Worm (Caenorhabditis elegans): ENCODE results near the gene sre-56.

ce11 chrII:12353104-12353503 lies 28.8 kb downstream of the sre-56 start:
- no peak for TF ChIP-seq mab-5 (tag; optimal IDR thresholded peaks at IDR 0.05)
- TF ChIP-seq lsy-2 (tag; optimal IDR thresholded peaks at IDR 0.05) = no peak
- no peak for TF ChIP-seq tbx-8 (GFP tag; optimal IDR thresholded peaks at IDR 0.05)
- no peak for TF ChIP-seq nhr-237 (tag; optimal IDR thresholded peaks at IDR 0.05)
- TF ChIP-seq mls-2 (tag; optimal IDR thresholded peaks at IDR 0.05) = no peak
- TF ChIP-seq nhr-12 (tag; optimal IDR thresholded peaks at IDR 0.05) = no peak
- no peak for TF ChIP-seq blmp-1 (tag; optimal IDR thresholded peaks at IDR 0.05)
- TF ChIP-seq snpc-4 (tag; optimal IDR thresholded peaks at IDR 0.05) = no peak
- TF ChIP-seq pha-4 (tag; optimal IDR thresholded peaks at IDR 0.05) = no peak
- TF ChIP-seq nhr-28 (tag; optimal IDR thresholded peaks at IDR 0.05) = no peak
- no peak for TF ChIP-seq nhr-76 (tag; optimal IDR thresholded peaks at IDR 0.05)
- TF ChIP-seq ztf-11 (tag; optimal IDR thresholded peaks at IDR 0.05) = no peak
